Worm (Caenorhabditis elegans) whole organism, midembryonic: ENCODE data around the gene Y54F10BM.22.

Experiments
- cog-1 ChIP-seq: sonication (generic microtip); optimal IDR thresholded peaks from 2 replicates; lab custom pipeline; 2016; ENCODE audit warnings: missing genetic modification characterization, missing compliant biosample characterization
- flt-1 ChIP-seq: fragments of 200-800 bp; sonication (Bioruptor generic); IDR thresholded peaks from 2 replicates; pipeline ENCODE4 v1.3.6; 2022; ENCODE audit warnings: missing genetic modification characterization, missing compliant biosample characterization
- klf-2 ChIP-seq: fragments of 200-800 bp; sonication (Bioruptor generic); conservative IDR thresholded peaks from 2 replicates; pipeline ENCODE4 v1.3.6; 2022; ENCODE audit warnings: missing genetic modification reagents, missing genetic modification characterization, missing compliant biosample characterization
- tab-1 ChIP-seq: fragments of 200-800 bp; sonication (Bioruptor generic); IDR thresholded peaks from 2 replicates; pipeline ENCODE4 v1.3.6; 2022; ENCODE audit warnings: missing genetic modification characterization, missing compliant biosample characterization
- ztf-23 ChIP-seq: fragments of 200-800 bp; sonication (Bioruptor generic); IDR thresholded peaks from 2 replicates; pipeline ENCODE4 v1.3.6; 2022; ENCODE audit warnings: missing genetic modification reagents, missing genetic modification characterization, missing compliant biosample characterization
- ztf-29 ChIP-seq: fragments of 200-800 bp; sonication (Bioruptor generic); IDR thresholded peaks from 2 replicates; pipeline ENCODE4 v1.3.6; 2022; ENCODE audit warnings: missing genetic modification reagents, missing genetic modification characterization, missing compliant biosample characterization

DNA sequence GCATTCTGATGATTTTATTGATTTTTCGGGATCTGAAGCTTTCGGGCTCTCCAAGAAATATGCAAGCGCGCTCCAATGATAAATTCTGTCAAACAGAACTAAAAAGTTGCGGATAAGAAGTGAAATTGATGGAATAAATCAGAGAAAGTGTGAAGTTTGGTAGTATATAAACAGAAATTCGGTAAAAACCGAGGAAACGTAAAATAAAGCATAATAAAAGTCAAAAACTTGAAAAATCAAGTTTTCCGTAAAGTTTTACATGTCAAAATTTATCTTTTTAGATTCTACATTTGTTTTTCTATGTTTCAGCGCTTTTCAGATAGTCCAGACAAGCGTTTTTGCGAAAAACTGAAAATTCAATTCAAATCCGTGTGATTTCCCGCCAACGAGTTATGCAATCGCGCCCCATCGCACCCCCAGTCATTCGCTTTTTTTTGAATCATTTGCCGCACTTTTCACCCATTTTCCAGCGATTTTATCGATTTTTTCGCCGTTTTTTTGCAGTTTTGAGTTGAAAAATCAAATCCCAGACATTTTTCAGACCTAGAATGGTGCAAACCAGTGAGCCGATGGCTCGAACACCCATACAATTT is 50.4 kb downstream of the Y54F10BM.22 start, which contains the start of the genes Y54F10BM.13 and ppm-1.D:
- TF ChIP-seq flt-1 (GFP tag; lab: Robert Waterston, UW): no peak
- no peak for TF ChIP-seq cog-1
- no peak for TF ChIP-seq ztf-23
- no peak for TF ChIP-seq ztf-29 (GFP tag; lab: Robert Waterston, UW)
- no peak for TF ChIP-seq klf-2
- TF ChIP-seq tab-1 (GFP tag; lab: Robert Waterston, UW): no peak
